Worm (Caenorhabditis elegans) whole organism, L2 larva: Measurements from ENCODE around the gene F16H6.9.

ENCODE experiments used
- R02D3.7 ChIP-seq: fragments of 150-350 bp; optimal IDR thresholded peaks from 2 replicates; lab custom pipeline; 2014; ENCODE audit warnings: missing biosample characterization, missing genetic modification characterization
- aly-2 ChIP-seq: fragments of 150-350 bp; optimal IDR thresholded peaks from 2 replicates; lab custom pipeline; 2014; ENCODE audit warnings: missing biosample characterization, missing genetic modification characterization
- lin-13 ChIP-seq: fragments of 150-350 bp; optimal IDR thresholded peaks from 2 replicates; lab custom pipeline; 2014; ENCODE audit warnings: missing biosample characterization, missing genetic modification reagents, missing genetic modification characterization
- nhr-10 ChIP-seq: sonication (generic microtip); optimal IDR thresholded peaks from 2 replicates; lab custom pipeline; 2017; ENCODE audit warnings: missing biosample characterization, missing genetic modification characterization
- unc-39 ChIP-seq: fragments of 150-350 bp; optimal IDR thresholded peaks from 2 replicates; lab custom pipeline; 2014; ENCODE audit warnings: missing biosample characterization, missing genetic modification characterization
- ztf-11 ChIP-seq: sonication (generic microtip); optimal IDR thresholded peaks from 2 replicates; lab custom pipeline; 2017; ENCODE audit warnings: missing biosample characterization, missing genetic modification characterization
- ztf-4 ChIP-seq: fragments of 150-350 bp; optimal IDR thresholded peaks from 2 replicates; lab custom pipeline; 2014; ENCODE audit warnings: missing biosample characterization, missing genetic modification characterization

DNA sequence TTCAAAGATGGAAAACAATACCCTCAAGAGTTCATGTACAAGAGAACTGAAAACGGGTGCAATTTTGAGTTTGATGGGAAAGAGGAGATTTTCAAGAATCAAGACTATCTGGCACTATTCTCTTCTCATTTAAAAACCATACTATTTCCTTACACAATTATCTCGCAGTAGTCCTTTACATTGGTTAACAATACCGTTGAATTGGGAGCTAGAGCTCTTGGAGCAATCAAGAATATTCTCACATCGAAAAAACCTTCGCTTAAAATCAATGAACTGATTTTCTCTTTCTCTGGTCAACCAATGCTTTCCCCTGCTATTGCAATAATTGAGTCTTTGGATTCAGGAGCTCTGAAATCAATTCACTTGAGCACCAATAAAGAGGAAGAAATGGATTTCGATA, 36.6 kb downstream of the F16H6.9 start, which contains the start of gene R10E8.2:
- no peak for TF ChIP-seq R02D3.7 (tag; lab: Kevin White, UChicago)
- no peak for TF ChIP-seq nhr-10 (tag; lab: Kevin White, UChicago)
- TF ChIP-seq aly-2 = no peak
- TF ChIP-seq unc-39 (tag; lab: Kevin White, UChicago) = no peak
- TF ChIP-seq ztf-4 (tag; lab: Kevin White, UChicago) = no peak
- TF ChIP-seq lin-13 (GFP tag; lab: Kevin White, UChicago) = no peak
- no peak for TF ChIP-seq ztf-11 (tag; lab: Kevin White, UChicago)
